Worm (Caenorhabditis elegans): ENCODE results near the gene C07G1.15.
"Not testable (repeated sequence)": the region's sequence is repeated elsewhere in the genome, so short reads cannot be mapped to it uniquely, and the experiment has no call there.

The C07G1.15 gene

ce11 chrIV:8169674-8170073, at the start of gene C07G1.15:
C07G1.15 (plus strand) TSS chrIV:8169974.
- TF ChIP-seq tab-1 (GFP tag; IDR thresholded peaks at IDR 0.05) (no peak), med-1 (GFP tag; optimal IDR thresholded peaks at IDR 0.05; ENCODE audit: insufficient read depth) (no peak), T22C8.4 (GFP tag; IDR thresholded peaks at IDR 0.05) (no peak), flt-1 (GFP tag; IDR thresholded peaks at IDR 0.05) (no peak), klf-2 (GFP tag; conservative IDR thresholded peaks at IDR 0.05) (no peak), ztf-23 (GFP tag; IDR thresholded peaks at IDR 0.05) (no peak), cog-1 (tag; optimal IDR thresholded peaks at IDR 0.05) (no peak), ref-1 (GFP tag; conservative IDR thresholded peaks at IDR 0.05) (no peak), ztf-29 (GFP tag; IDR thresholded peaks at IDR 0.05) (no peak)

ce11 chrIV:8122349-8122748, 47.4 kb upstream of the C07G1.15 start, which contains the start of gene erp-44.3:
erp-44.3 (plus strand) TSS chrIV:8122649.
- not testable (repeated sequence) for TF ChIP-seq tab-1 (GFP tag; IDR thresholded peaks at IDR 0.05); ztf-29 (GFP tag; IDR thresholded peaks at IDR 0.05); cog-1 (tag; optimal IDR thresholded peaks at IDR 0.05)

DNA sequence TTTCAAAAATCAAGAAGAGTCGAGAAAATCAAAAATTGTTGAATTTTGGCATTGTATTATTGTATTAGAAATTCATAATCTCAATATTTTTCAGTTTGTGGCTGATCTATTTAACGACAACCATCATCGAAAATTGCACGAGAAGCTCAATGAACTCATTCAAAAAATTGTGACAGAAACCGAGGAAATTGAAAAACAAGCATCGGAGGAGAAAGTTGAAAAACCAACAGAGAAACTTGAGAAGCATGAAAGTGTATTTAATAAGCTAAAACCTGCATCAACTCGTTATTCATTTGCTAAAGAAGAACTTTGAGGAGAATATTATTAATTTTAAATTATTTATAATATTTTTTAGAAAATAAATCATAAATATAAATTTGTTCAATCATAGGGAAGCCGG, 42.9 kb upstream of the C07G1.15 start, which contains the start of gene ceph-41:
Gene ceph-41, plus strand, starts transcription at position 301 of the 400 bp plus-strand sequence.
- TF ChIP-seq ref-1 (GFP tag; conservative IDR thresholded peaks at IDR 0.05) (no peak), klf-2 (GFP tag; conservative IDR thresholded peaks at IDR 0.05) (no peak), med-1 (GFP tag; optimal IDR thresholded peaks at IDR 0.05; ENCODE audit: insufficient read depth) (no peak), tab-1 (GFP tag; IDR thresholded peaks at IDR 0.05) (no peak), flt-1 (GFP tag; IDR thresholded peaks at IDR 0.05) (no peak), ztf-23 (GFP tag; IDR thresholded peaks at IDR 0.05) (no peak), ztf-29 (GFP tag; IDR thresholded peaks at IDR 0.05) (no peak), T22C8.4 (GFP tag; IDR thresholded peaks at IDR 0.05) (no peak)

DNA sequence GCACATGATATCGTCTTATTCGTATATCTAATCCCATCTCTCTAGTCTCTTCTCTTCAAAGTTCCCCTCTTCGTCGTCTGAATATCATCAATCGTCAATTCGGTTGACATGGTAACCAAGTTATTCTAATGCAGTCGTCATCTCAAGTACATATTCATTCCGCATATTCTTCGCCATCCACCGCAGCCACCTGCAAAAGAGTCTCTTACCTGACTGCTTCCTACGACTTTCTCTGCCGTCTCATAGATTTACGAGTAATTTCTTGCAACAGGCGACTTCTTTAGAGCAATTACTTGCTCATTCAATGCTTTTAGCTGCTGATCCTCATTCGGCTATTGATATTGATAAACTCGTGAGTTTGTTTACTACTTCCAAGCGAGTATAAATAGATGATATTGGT, 42.3 kb upstream of the C07G1.15 start:
- TF ChIP-seq ztf-23 (GFP tag; IDR thresholded peaks at IDR 0.05) (no peak), tab-1 (GFP tag; IDR thresholded peaks at IDR 0.05) (no peak), klf-2 (GFP tag; conservative IDR thresholded peaks at IDR 0.05) (no peak), ref-1 (GFP tag; conservative IDR thresholded peaks at IDR 0.05) (no peak), flt-1 (GFP tag; IDR thresholded peaks at IDR 0.05) (no peak), T22C8.4 (GFP tag; IDR thresholded peaks at IDR 0.05) (no peak), ztf-29 (GFP tag; IDR thresholded peaks at IDR 0.05) (no peak)

DNA sequence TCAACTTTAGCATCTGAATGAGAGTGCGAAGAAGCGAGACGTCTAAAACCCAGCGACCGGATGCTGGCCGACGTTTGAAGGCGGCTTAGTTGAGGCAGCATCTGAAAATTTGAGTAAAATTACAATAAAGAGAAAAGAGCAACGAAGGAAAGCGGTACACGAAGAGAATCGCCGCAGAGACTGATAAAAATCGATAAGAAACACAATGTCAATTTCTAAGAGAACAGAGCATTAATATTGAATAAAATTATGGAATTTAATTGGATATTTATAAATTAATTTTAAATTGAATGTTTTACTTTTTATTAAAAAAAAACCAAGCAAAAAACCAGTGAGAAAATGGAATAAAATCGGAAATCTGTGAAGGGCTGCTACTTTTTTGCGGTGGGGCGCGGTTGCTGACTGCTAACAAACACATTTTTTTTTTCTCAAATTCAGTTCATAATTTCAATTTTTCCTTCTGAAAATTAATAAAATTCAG, 39.6 kb upstream of the C07G1.15 start, which contains the start of the genes ndub-11 and moc-3:
Gene ndub-11, minus strand, starts transcription at position 101 of the 481 bp plus-strand sequence.
Gene moc-3, plus strand, starts transcription at position 431 of the 481 bp plus-strand sequence.
- TF ChIP-seq ztf-23 (GFP tag; IDR thresholded peaks at IDR 0.05) (no peak), klf-2 (GFP tag; conservative IDR thresholded peaks at IDR 0.05) (no peak), cog-1 (tag; optimal IDR thresholded peaks at IDR 0.05) (no peak), T22C8.4 (GFP tag; IDR thresholded peaks at IDR 0.05) (no peak), tab-1 (GFP tag; IDR thresholded peaks at IDR 0.05) (no peak), ref-1 (GFP tag; conservative IDR thresholded peaks at IDR 0.05) (no peak), flt-1 (GFP tag; IDR thresholded peaks at IDR 0.05) (no peak), med-1 (GFP tag; optimal IDR thresholded peaks at IDR 0.05; ENCODE audit: insufficient read depth) (no peak), ztf-29 (GFP tag; IDR thresholded peaks at IDR 0.05) (no peak)

DNA sequence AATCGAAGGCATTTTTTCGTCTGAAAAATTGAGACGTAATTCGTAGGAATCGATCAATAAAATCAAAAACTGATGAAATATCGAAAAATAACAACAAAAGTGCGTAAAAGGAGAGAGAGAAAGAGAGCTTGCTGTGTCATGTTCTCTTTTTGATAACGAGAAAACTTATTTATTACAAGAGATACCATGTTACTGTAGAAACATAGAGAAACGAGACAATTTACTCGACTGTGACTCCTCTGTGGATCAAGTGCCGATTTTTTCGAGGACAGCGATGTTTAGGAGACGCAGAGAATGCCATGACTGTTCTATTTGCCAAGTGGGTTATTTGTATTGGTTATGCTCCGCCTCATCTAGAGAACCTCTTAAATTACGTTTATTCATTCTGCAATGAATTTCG, 36.2 kb upstream of the C07G1.15 start, which contains the start of gene sph-1:
Gene sph-1, minus strand, starts transcription at position 23 of the 400 bp plus-strand sequence.
- TF ChIP-seq ztf-29 (GFP tag; IDR thresholded peaks at IDR 0.05): no peak
- TF ChIP-seq ztf-23 (GFP tag; IDR thresholded peaks at IDR 0.05): no peak
- no peak for TF ChIP-seq flt-1 (GFP tag; IDR thresholded peaks at IDR 0.05)
- no peak for TF ChIP-seq T22C8.4 (GFP tag; IDR thresholded peaks at IDR 0.05)
- TF ChIP-seq med-1 (GFP tag; optimal IDR thresholded peaks at IDR 0.05; ENCODE audit: insufficient read depth): no peak
- TF ChIP-seq tab-1 (GFP tag; IDR thresholded peaks at IDR 0.05): no peak
- TF ChIP-seq klf-2 (GFP tag; conservative IDR thresholded peaks at IDR 0.05): no peak
- TF ChIP-seq ref-1 (GFP tag; conservative IDR thresholded peaks at IDR 0.05): no peak
- no peak for TF ChIP-seq cog-1 (tag; optimal IDR thresholded peaks at IDR 0.05)

ce11 chrIV:8136005-8136512, 33.7 kb upstream of the C07G1.15 start, which contains the start of the genes isp-1 and islo-1:
isp-1 (minus strand) TSS chrIV:8136055.
islo-1 (plus strand) TSS chrIV:8136389.
- no peak for TF ChIP-seq flt-1 (GFP tag; IDR thresholded peaks at IDR 0.05)
- TF ChIP-seq T22C8.4 (GFP tag; IDR thresholded peaks at IDR 0.05): no peak
- 0 out of 2 replicates have a peak, but pooled peaks have one; percentile 16 for TF ChIP-seq tab-1 (GFP tag; IDR thresholded peaks at IDR 0.05)
- TF ChIP-seq med-1 (GFP tag; optimal IDR thresholded peaks at IDR 0.05; ENCODE audit: insufficient read depth): no peak
- TF ChIP-seq ztf-23 (GFP tag; IDR thresholded peaks at IDR 0.05): 0 out of 2 replicates have a peak, but pooled peaks have one; percentile 31

DNA sequence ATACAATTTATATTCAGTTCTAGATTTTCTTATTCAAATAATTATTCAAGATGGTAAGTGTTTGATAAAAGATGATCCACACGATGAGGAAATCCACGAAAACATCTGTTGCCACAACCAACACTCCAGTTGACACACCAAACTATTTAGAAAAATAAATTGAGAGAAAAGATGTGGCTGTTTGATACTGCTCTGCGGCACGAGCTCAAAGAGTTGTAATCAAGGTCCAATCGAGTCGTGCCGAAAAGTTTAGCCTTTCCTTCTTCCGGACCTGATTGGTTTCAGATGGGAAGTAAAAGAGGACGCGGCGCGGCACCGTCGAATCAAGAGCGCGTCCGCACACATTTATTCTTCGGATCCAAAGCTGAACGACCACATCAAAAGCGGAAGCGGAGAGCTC, 33.2 kb upstream of the C07G1.15 start:
- TF ChIP-seq tab-1 (GFP tag; IDR thresholded peaks at IDR 0.05): no peak
- TF ChIP-seq flt-1 (GFP tag; IDR thresholded peaks at IDR 0.05): no peak
- no peak for TF ChIP-seq ref-1 (GFP tag; conservative IDR thresholded peaks at IDR 0.05)
- TF ChIP-seq T22C8.4 (GFP tag; IDR thresholded peaks at IDR 0.05): no peak
- no peak for TF ChIP-seq ztf-29 (GFP tag; IDR thresholded peaks at IDR 0.05)
- TF ChIP-seq klf-2 (GFP tag; conservative IDR thresholded peaks at IDR 0.05): no peak
- no peak for TF ChIP-seq cog-1 (tag; optimal IDR thresholded peaks at IDR 0.05)
- TF ChIP-seq med-1 (GFP tag; optimal IDR thresholded peaks at IDR 0.05; ENCODE audit: insufficient read depth): no peak
- TF ChIP-seq ztf-23 (GFP tag; IDR thresholded peaks at IDR 0.05): no peak

- TF ChIP-seq flt-1 (GFP tag; IDR thresholded peaks at IDR 0.05) (no peak), tab-1 (GFP tag; IDR thresholded peaks at IDR 0.05) (no peak), med-1 (GFP tag; optimal IDR thresholded peaks at IDR 0.05; ENCODE audit: insufficient read depth) (no peak), T22C8.4 (GFP tag; IDR thresholded peaks at IDR 0.05) (no peak), klf-2 (GFP tag; conservative IDR thresholded peaks at IDR 0.05) (no peak), ztf-23 (GFP tag; IDR thresholded peaks at IDR 0.05) (no peak), cog-1 (tag; optimal IDR thresholded peaks at IDR 0.05) (no peak), ref-1 (GFP tag; conservative IDR thresholded peaks at IDR 0.05) (no peak), ztf-29 (GFP tag; IDR thresholded peaks at IDR 0.05) (no peak)
Observed at ce11 chrIV:8138984-8139383, 30.8 kb upstream of the C07G1.15 start, which contains the start of gene pmk-3. pmk-3 (plus strand) TSS chrIV:8139219.
